Fruit fly (Drosophila melanogaster) whole organism, adult: ENCODE data around the gene Phae2.

Source experiments
- CG11617 ChIP-seq: fragments of 200-800 bp; sonication (Bioruptor generic); optimal IDR thresholded peaks from 2 replicates; lab custom pipeline; 2017; ENCODE audit warnings: mild to moderate bottlenecking, missing biosample characterization, missing genetic modification reagents, missing genetic modification characterization
- CG12768 ChIP-seq: fragments of 200-800 bp; sonication (Bioruptor generic); optimal IDR thresholded peaks from 2 replicates; lab custom pipeline; 2017; ENCODE audit warnings: missing biosample characterization, missing genetic modification characterization, mild to moderate bottlenecking, moderate library complexity, missing genetic modification reagents
- CG1620 ChIP-seq: fragments of 200-800 bp; sonication (Bioruptor generic); optimal IDR thresholded peaks from 2 replicates; lab custom pipeline; 2016; ENCODE audit warnings: missing biosample characterization, missing genetic modification characterization
- CG7101 ChIP-seq: fragments of 200-800 bp; sonication (Bioruptor generic); optimal IDR thresholded peaks from 2 replicates; lab custom pipeline; 2018; ENCODE audit warnings: missing biosample characterization, mild to moderate bottlenecking, missing genetic modification characterization, moderate library complexity
- Mnt ChIP-seq: fragments of 200-800 bp; sonication (Bioruptor generic); optimal IDR thresholded peaks from 2 replicates; lab custom pipeline; 2016; ENCODE audit warnings: missing biosample characterization, mild to moderate bottlenecking, missing genetic modification characterization
- bab1 ChIP-seq: fragments of 200-800 bp; sonication (Bioruptor generic); optimal IDR thresholded peaks from 3 replicates; lab custom pipeline; 2019; ENCODE audit warnings: missing biosample characterization, mild to moderate bottlenecking, missing genetic modification characterization, moderate library complexity
- cnc ChIP-seq, 2 experiments: fragments of >200 bp; optimal IDR thresholded peaks; 2 replicates each; lab custom pipeline; 2017
- kay ChIP-seq: fragments of 200-800 bp; sonication (Bioruptor generic); peaks from one replicate; lab custom pipeline; 2016; ENCODE audit warnings: missing biosample characterization, missing genetic modification characterization, borderline replicate concordance
- ovo ChIP-seq: fragments of 200-800 bp; sonication (Bioruptor generic); optimal IDR thresholded peaks from 2 replicates; lab custom pipeline; 2016; ENCODE audit warnings: missing biosample characterization, missing genetic modification characterization

dm6 chr2L:12079827-12080381 lies 31.0 kb upstream of the Phae2 start:
- TF ChIP-seq CG1620 (GFP tag; lab: Kevin White, UChicago): no peak
- TF ChIP-seq Mnt: no peak
- no peak for TF ChIP-seq cnc (optimal IDR thresholded peaks at IDR 0.05; lab: Kevin White, UChicago)
- TF ChIP-seq CG7101 (tag; lab: Kevin White, UChicago): no peak
- no peak for TF ChIP-seq CG11617 (GFP tag; lab: Kevin White, UChicago)
- no peak for TF ChIP-seq ovo (GFP tag; lab: Kevin White, UChicago)
- TF ChIP-seq bab1 (GFP tag; lab: Kevin White, UChicago): no peak
- no peak for TF ChIP-seq kay (GFP tag; lab: Kevin White, UChicago)
- TF ChIP-seq CG12768: no peak
